Worm (Caenorhabditis elegans) whole organism, L2 larva: ENCODE measurements around the gene srx-33.
A peak's percentile ranks its signal among the peaks of the same experiment; 100 is the strongest.

Source experiments
- F13H6.1 ChIP-seq: sonication (generic microtip); optimal IDR thresholded peaks from 2 replicates; lab custom pipeline; 2016; ENCODE audit warnings: missing genetic modification characterization, missing compliant biosample characterization
- ZK546.5 ChIP-seq: sonication (generic microtip); optimal IDR thresholded peaks from 2 replicates; lab custom pipeline; 2017; ENCODE audit warnings: missing biosample characterization, missing genetic modification characterization
- aly-2 ChIP-seq: fragments of 150-350 bp; optimal IDR thresholded peaks from 2 replicates; lab custom pipeline; 2014; ENCODE audit warnings: missing biosample characterization, missing genetic modification characterization
- ama-1 ChIP-seq: fragments of 150-350 bp; optimal IDR thresholded peaks from 2 replicates; lab custom pipeline; 2018; ENCODE audit warnings: inconsistent platforms
- ceh-16 ChIP-seq: fragments of 150-350 bp; optimal IDR thresholded peaks from 2 replicates; lab custom pipeline; 2014; ENCODE audit warnings: missing biosample characterization, missing genetic modification characterization
- crh-2 ChIP-seq: sonication (generic microtip); optimal IDR thresholded peaks from 2 replicates; lab custom pipeline; 2017; ENCODE audit warnings: missing biosample characterization, missing genetic modification characterization
- dmd-4 ChIP-seq: sonication (generic microtip); optimal IDR thresholded peaks from 2 replicates; lab custom pipeline; 2017; ENCODE audit warnings: missing biosample characterization, missing genetic modification characterization
- egl-27 ChIP-seq: sonication (generic microtip); optimal IDR thresholded peaks from 3 replicates; lab custom pipeline; 2017; ENCODE audit warnings: missing biosample characterization, missing genetic modification reagents, missing genetic modification characterization
- elt-3 ChIP-seq: sonication (generic microtip); optimal IDR thresholded peaks from 2 replicates; lab custom pipeline; 2017; ENCODE audit warnings: missing biosample characterization, missing genetic modification characterization
- fos-1 ChIP-seq: fragments of 150-350 bp; optimal IDR thresholded peaks from 2 replicates; lab custom pipeline; 2014; ENCODE audit warnings: missing biosample characterization, missing genetic modification characterization
- gmeb-1 ChIP-seq: fragments of 150-350 bp; optimal IDR thresholded peaks from 2 replicates; lab custom pipeline; 2014; ENCODE audit warnings: missing biosample characterization, missing genetic modification characterization
- lin-13 ChIP-seq: fragments of 150-350 bp; optimal IDR thresholded peaks from 2 replicates; lab custom pipeline; 2014; ENCODE audit warnings: missing biosample characterization, missing genetic modification reagents, missing genetic modification characterization
- lin-39 ChIP-seq: fragments of 150-350 bp; optimal IDR thresholded peaks from 2 replicates; lab custom pipeline; 2014; ENCODE audit warnings: missing biosample characterization, missing genetic modification reagents, missing genetic modification characterization
- lsy-2 ChIP-seq, 2 experiments: fragments of 150-350 bp in 1 of 2; sonication (generic microtip) in 1 of 2; optimal IDR thresholded peaks; 2 replicates each; lab custom pipeline; 2014 to 2017; ENCODE audit warnings: missing biosample characterization in 2 of 2, missing genetic modification characterization in 2 of 2
- mbf-1 ChIP-seq: sonication (generic microtip); optimal IDR thresholded peaks from 2 replicates; lab custom pipeline; 2017; ENCODE audit warnings: missing biosample characterization, missing genetic modification characterization
- mdl-1 ChIP-seq, 2 experiments: fragments of 150-350 bp in 1 of 2; sonication (generic microtip) in 1 of 2; optimal IDR thresholded peaks; 2 replicates each; lab custom pipeline; 2017; ENCODE audit warnings: missing biosample characterization in 2 of 2, missing genetic modification characterization in 2 of 2
- nhr-10 ChIP-seq: sonication (generic microtip); optimal IDR thresholded peaks from 2 replicates; lab custom pipeline; 2017; ENCODE audit warnings: missing biosample characterization, missing genetic modification characterization
- nhr-11 ChIP-seq: fragments of 150-350 bp; optimal IDR thresholded peaks from 2 replicates; lab custom pipeline; 2014; ENCODE audit warnings: missing biosample characterization, missing genetic modification characterization
- nhr-12 ChIP-seq: fragments of 150-350 bp; optimal IDR thresholded peaks from 2 replicates; lab custom pipeline; 2014; ENCODE audit warnings: missing biosample characterization, missing genetic modification characterization
- nhr-129 ChIP-seq: fragments of 150-350 bp; optimal IDR thresholded peaks from 2 replicates; lab custom pipeline; 2014; ENCODE audit warnings: missing biosample characterization, missing genetic modification characterization
- nhr-21 ChIP-seq: fragments of 150-350 bp; optimal IDR thresholded peaks from 2 replicates; lab custom pipeline; 2014; ENCODE audit warnings: missing biosample characterization, missing genetic modification characterization
- nhr-237 ChIP-seq: fragments of 150-350 bp; optimal IDR thresholded peaks from 2 replicates; lab custom pipeline; 2014; ENCODE audit warnings: missing biosample characterization, missing genetic modification characterization
- nhr-25 ChIP-seq: fragments of 150-350 bp; sonication (generic microtip); optimal IDR thresholded peaks from 3 replicates; lab custom pipeline; 2014; ENCODE audit warnings: missing biosample characterization, missing genetic modification characterization
- nhr-6 ChIP-seq: fragments of 150-350 bp; optimal IDR thresholded peaks from 2 replicates; lab custom pipeline; 2014; ENCODE audit warnings: missing biosample characterization, missing genetic modification characterization
- sem-4 ChIP-seq: fragments of 150-350 bp; optimal IDR thresholded peaks from 2 replicates; lab custom pipeline; 2014; ENCODE audit warnings: missing biosample characterization, missing genetic modification reagents, missing genetic modification characterization
- skn-1 ChIP-seq: sonication (generic microtip); optimal IDR thresholded peaks from 2 replicates; lab custom pipeline; 2017; ENCODE audit warnings: missing biosample characterization, missing genetic modification characterization
- sma-3 ChIP-seq: sonication (generic microtip); optimal IDR thresholded peaks from 2 replicates; lab custom pipeline; 2016; ENCODE audit warnings: missing genetic modification reagents, missing genetic modification characterization, missing compliant biosample characterization
- sma-9 ChIP-seq, 2 experiments: fragments of 150-350 bp in 1 of 2; sonication (generic microtip) in 1 of 2; optimal IDR thresholded peaks; 2 replicates each; lab custom pipeline; 2014 to 2016; ENCODE audit warnings: missing genetic modification characterization in 2 of 2, mild to moderate bottlenecking in 1 of 2, missing biosample characterization in 1 of 2, missing compliant biosample characterization in 1 of 2, missing genetic modification reagents in 1 of 2, moderate library complexity in 1 of 2
- unc-39 ChIP-seq: fragments of 150-350 bp; optimal IDR thresholded peaks from 2 replicates; lab custom pipeline; 2014; ENCODE audit warnings: missing biosample characterization, missing genetic modification characterization
- unc-55 ChIP-seq: fragments of 150-350 bp; sonication (generic microtip); optimal IDR thresholded peaks from 3 replicates; lab custom pipeline; 2014; ENCODE audit warnings: missing biosample characterization, missing genetic modification reagents, missing genetic modification characterization
- unc-62 ChIP-seq: fragments of 150-350 bp; optimal IDR thresholded peaks from 2 replicates; lab custom pipeline; 2014; ENCODE audit warnings: missing biosample characterization, missing genetic modification reagents, missing genetic modification characterization
- zag-1 ChIP-seq: fragments of 150-350 bp; optimal IDR thresholded peaks from 2 replicates; lab custom pipeline; 2014; ENCODE audit warnings: missing biosample characterization, missing genetic modification characterization
- ztf-1 ChIP-seq: fragments of 200-800 bp; sonication (Bioruptor generic); conservative IDR thresholded peaks from 2 replicates; pipeline ENCODE4 v1.3.6; 2022; ENCODE audit warnings: missing genetic modification characterization, missing compliant biosample characterization
- ztf-4 ChIP-seq: fragments of 150-350 bp; optimal IDR thresholded peaks from 2 replicates; lab custom pipeline; 2014; ENCODE audit warnings: missing biosample characterization, missing genetic modification characterization

The srx-33 gene

ce11 chrV:7159391-7159790 lies 40.7 kb upstream of the srx-33 start, which contains the start of gene str-204:
Gene str-204 (plus strand): TSS chrV:7159691.
- TF ChIP-seq ama-1 (no peak), nhr-21 (tag; lab: Kevin White, UChicago) (no peak), ztf-1 (no peak), dmd-4 (tag; lab: Kevin White, UChicago) (no peak), F13H6.1 (tag; lab: Kevin White, UChicago) (no peak), crh-2 (tag; lab: Kevin White, UChicago) (no peak), mbf-1 (no peak), nhr-6 (tag; lab: Kevin White, UChicago) (no peak), lsy-2 (tag; optimal IDR thresholded peaks at IDR 0.05; lab: Kevin White, UChicago) (no peak), ZK546.5 (tag; lab: Kevin White, UChicago) (no peak), nhr-25 (no peak), elt-3 (tag; lab: Kevin White, UChicago) (no peak), sma-9 (GFP tag; optimal IDR thresholded peaks at IDR 0.05; lab: Kevin White, UChicago) (no peak), sma-9 (tag; optimal IDR thresholded peaks at IDR 0.05; lab: Kevin White, UChicago) (no peak), aly-2 (tag; lab: Kevin White, UChicago) (no peak), lin-13 (GFP tag; lab: Kevin White, UChicago) (no peak), skn-1 (tag; lab: Kevin White, UChicago) (no peak)

ce11 chrV:7157089-7157488 lies 38.4 kb upstream of the srx-33 start, which contains the start of gene ugt-39:
Gene ugt-39 (plus strand): TSS chrV:7157142.
- TF ChIP-seq unc-55 (GFP tag; lab: Kevin White, UChicago) = no peak
- peak; percentile 51 for TF ChIP-seq sma-9 (GFP tag; optimal IDR thresholded peaks at IDR 0.05; lab: Kevin White, UChicago)
- no peak for TF ChIP-seq sma-9 (tag; optimal IDR thresholded peaks at IDR 0.05; lab: Kevin White, UChicago)
- peak; percentile 58 for TF ChIP-seq fos-1 (tag; lab: Kevin White, UChicago)
- no peak for TF ChIP-seq aly-2 (tag; lab: Kevin White, UChicago)
- TF ChIP-seq sma-3 = peak; percentile 1
- TF ChIP-seq nhr-129 (tag; lab: Kevin White, UChicago) = no peak
- no peak for TF ChIP-seq gmeb-1 (tag; lab: Kevin White, UChicago)

ce11 chrV:7156079-7156478 lies 37.4 kb upstream of the srx-33 start, which contains the start of gene F10D2.10:
Gene F10D2.10 (minus strand): TSS chrV:7156179.
- TF ChIP-seq lin-13 (GFP tag; lab: Kevin White, UChicago) = no peak
- no peak for TF ChIP-seq ceh-16 (tag; lab: Kevin White, UChicago)
- no peak for TF ChIP-seq crh-2 (tag; lab: Kevin White, UChicago)
- no peak for TF ChIP-seq elt-3 (tag; lab: Kevin White, UChicago)
- TF ChIP-seq gmeb-1 (tag; lab: Kevin White, UChicago) = no peak
- TF ChIP-seq ZK546.5 (tag; lab: Kevin White, UChicago) = no peak
- TF ChIP-seq nhr-12 (tag; lab: Kevin White, UChicago) = no peak
- TF ChIP-seq nhr-129 (tag; lab: Kevin White, UChicago) = no peak
- no peak for TF ChIP-seq dmd-4 (tag; lab: Kevin White, UChicago)
- TF ChIP-seq sma-9 (GFP tag; optimal IDR thresholded peaks at IDR 0.05; lab: Kevin White, UChicago) = no peak
- TF ChIP-seq sma-9 (tag; optimal IDR thresholded peaks at IDR 0.05; lab: Kevin White, UChicago) = no peak
- no peak for TF ChIP-seq unc-55 (GFP tag; lab: Kevin White, UChicago)
- TF ChIP-seq nhr-10 = no peak
- TF ChIP-seq nhr-237 = no peak
- no peak for TF ChIP-seq ztf-4

ce11 chrV:7153046-7153445 lies 34.4 kb upstream of the srx-33 start, which contains the start of gene fat-7:
Gene fat-7 (minus strand): TSS chrV:7153146.
- TF ChIP-seq skn-1 (tag; lab: Kevin White, UChicago) (no peak), gmeb-1 (tag; lab: Kevin White, UChicago) (no peak), ceh-16 (tag; lab: Kevin White, UChicago) (no peak), egl-27 (tag; lab: Kevin White, UChicago) (no peak), lin-39 (tag; lab: Kevin White, UChicago) (no peak), sem-4 (tag; lab: Kevin White, UChicago) (no peak), zag-1 (tag; lab: Kevin White, UChicago) (no peak), ztf-4 (no peak), unc-39 (tag; lab: Kevin White, UChicago) (no peak), nhr-10 (no peak), unc-55 (GFP tag; lab: Kevin White, UChicago) (no peak), mdl-1 (tag; optimal IDR thresholded peaks at IDR 0.05; lab: Kevin White, UChicago) (no peak), nhr-11 (no peak)

- TF ChIP-seq sma-3 (no peak), gmeb-1 (tag; lab: Kevin White, UChicago) (peak; percentile 6), fos-1 (tag; lab: Kevin White, UChicago) (peak; percentile 77), unc-62 (GFP tag; lab: Kevin White, UChicago) (no peak)
Measured at ce11 chrV:7150570-7150969, 31.9 kb upstream of the srx-33 start, which contains the start of gene F10D2.8. Gene F10D2.8 (minus strand): TSS chrV:7150714.
